Worm (Caenorhabditis elegans): ENCODE data around the gene lgc-50.

DNA sequence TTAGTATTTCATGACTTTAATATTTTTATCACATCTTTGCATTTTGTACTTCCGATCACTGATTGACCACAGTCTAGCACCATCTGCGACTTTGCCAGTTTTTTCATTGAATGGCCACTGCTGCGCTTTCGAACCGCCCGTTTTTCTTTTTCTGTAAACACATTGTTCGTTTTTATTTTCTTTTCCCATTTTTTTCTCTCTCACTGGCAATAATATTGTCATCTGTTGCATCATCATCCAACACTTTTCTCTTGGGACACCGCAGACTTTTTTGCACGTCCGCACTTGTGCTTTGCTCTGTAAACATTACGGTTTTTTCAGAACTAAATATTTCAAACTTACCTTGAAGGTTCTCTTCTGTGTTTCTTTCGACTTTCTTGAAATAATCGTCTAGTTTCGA lies 36.6 kb downstream of the lgc-50 start:
- TF ChIP-seq ets-4 (tag; optimal IDR thresholded peaks at IDR 0.05), result no peak
- TF ChIP-seq pha-4 (tag; optimal IDR thresholded peaks at IDR 0.05), result no peak
- TF ChIP-seq fkh-10 (GFP tag; optimal IDR thresholded peaks at IDR 0.05), result no peak
- no peak for TF ChIP-seq ceh-48 (tag; optimal IDR thresholded peaks at IDR 0.05)
- TF ChIP-seq syd-9 (tag; optimal IDR thresholded peaks at IDR 0.05), result no peak
- no peak for TF ChIP-seq dve-1 (tag; optimal IDR thresholded peaks at IDR 0.05)
- TF ChIP-seq elt-2 (tag; optimal IDR thresholded peaks at IDR 0.05), result no peak
